Fruit fly (Drosophila melanogaster) whole organism, embryonic: ENCODE results near the gene Cyp1.
A peak's percentile ranks its signal among the peaks of the same experiment; 100 is the strongest.

ENCODE experiments used
- CG10147 ChIP-seq: fragments of 200-800 bp; sonication (Bioruptor generic); optimal IDR thresholded peaks from 2 replicates; lab custom pipeline; 2019; ENCODE audit warnings: missing biosample characterization, mild to moderate bottlenecking, missing genetic modification characterization, moderate library complexity
- CG10267 ChIP-seq: fragments of 200-800 bp; sonication (Bioruptor generic); optimal IDR thresholded peaks from 2 replicates; lab custom pipeline; 2018; ENCODE audit warnings: missing biosample characterization, mild to moderate bottlenecking, missing genetic modification characterization, moderate library complexity
- CG10565 ChIP-seq: fragments of 200-800 bp; sonication (Bioruptor generic); optimal IDR thresholded peaks from 3 replicates; lab custom pipeline; 2016; ENCODE audit warnings: missing biosample characterization, mild to moderate bottlenecking, missing genetic modification characterization
- CG11723 ChIP-seq: fragments of 200-800 bp; sonication (Bioruptor generic); optimal IDR thresholded peaks from 2 replicates; lab custom pipeline; 2017; ENCODE audit warnings: missing biosample characterization, mild to moderate bottlenecking, missing genetic modification characterization
- CG1233 ChIP-seq: fragments of 200-800 bp; sonication (Bioruptor generic); optimal IDR thresholded peaks from 4 replicates; lab custom pipeline; 2018; ENCODE audit warnings: missing biosample characterization, mild to moderate bottlenecking, missing genetic modification characterization
- CG12659 ChIP-seq: fragments of 200-800 bp; sonication (Bioruptor generic); optimal IDR thresholded peaks from 3 replicates; lab custom pipeline; 2017; ENCODE audit warnings: mild to moderate bottlenecking, missing biosample characterization, missing genetic modification reagents, missing genetic modification characterization
- CG13287 ChIP-seq: fragments of 200-800 bp; sonication (Bioruptor generic); IDR thresholded peaks from 2 replicates; pipeline ENCODE4 v1.3.6; 2022; ENCODE audit warnings: missing biosample characterization, missing genetic modification characterization; ENCODE audit not compliant: partially characterized antibody
- CG2120 ChIP-seq: fragments of 200-800 bp; sonication (Bioruptor generic); optimal IDR thresholded peaks from 3 replicates; lab custom pipeline; 2016; ENCODE audit warnings: missing biosample characterization, missing genetic modification characterization
- CG2202 ChIP-seq: fragments of 200-800 bp; sonication (Bioruptor generic); optimal IDR thresholded peaks from 2 replicates; lab custom pipeline; 2018; ENCODE audit warnings: missing biosample characterization, mild to moderate bottlenecking, missing genetic modification characterization
- CG2875 ChIP-seq: fragments of 200-800 bp; sonication (Bioruptor generic); optimal IDR thresholded peaks from 2 replicates; lab custom pipeline; 2017; ENCODE audit warnings: missing biosample characterization, mild to moderate bottlenecking, missing genetic modification characterization, missing genetic modification reagents
- CG30431 ChIP-seq: fragments of 200-800 bp; sonication (Bioruptor generic); optimal IDR thresholded peaks from 2 replicates; lab custom pipeline; 2017; ENCODE audit warnings: missing biosample characterization, missing genetic modification characterization
- CG31224 ChIP-seq: fragments of 200-800 bp; sonication (Bioruptor generic); IDR thresholded peaks from 2 replicates; pipeline ENCODE4 v1.3.6; 2022; ENCODE audit warnings: missing biosample characterization, missing genetic modification characterization
- CG32532 ChIP-seq: fragments of 200-800 bp; sonication (Bioruptor generic); IDR thresholded peaks from 2 replicates; pipeline ENCODE4 v1.3.6; 2022; ENCODE audit warnings: missing biosample characterization, missing genetic modification characterization
- CG43689 ChIP-seq: fragments of 200-800 bp; sonication (Bioruptor generic); IDR thresholded peaks from 2 replicates; pipeline ENCODE4 v1.3.6; 2022; ENCODE audit warnings: missing biosample characterization, missing genetic modification characterization
- CG4617 ChIP-seq: fragments of 200-800 bp; sonication (Bioruptor generic); optimal IDR thresholded peaks from 3 replicates; lab custom pipeline; 2016; ENCODE audit warnings: missing biosample characterization, missing genetic modification characterization, borderline replicate concordance
- CG7839 ChIP-seq: fragments of 200-800 bp; sonication (Bioruptor generic); optimal IDR thresholded peaks from 3 replicates; lab custom pipeline; 2018; ENCODE audit warnings: missing biosample characterization, mild to moderate bottlenecking, missing genetic modification characterization, moderate library complexity
- CG8924 ChIP-seq: fragments of 200-800 bp; optimal IDR thresholded peaks from 3 replicates; lab custom pipeline; 2019; ENCODE audit warnings: missing biosample characterization, mild to moderate bottlenecking, missing genetic modification characterization, moderate library complexity
- Chrac-16 ChIP-seq: fragments of 200-800 bp; sonication (Bioruptor generic); optimal IDR thresholded peaks from 3 replicates; lab custom pipeline; 2016; ENCODE audit warnings: missing biosample characterization, missing genetic modification characterization
- CoRest ChIP-seq: fragments of 200-800 bp; sonication (Bioruptor generic); optimal IDR thresholded peaks from 3 replicates; lab custom pipeline; 2018; ENCODE audit warnings: missing biosample characterization, mild to moderate bottlenecking, missing genetic modification characterization, moderate library complexity
- Dll ChIP-seq: fragments of 200-800 bp; sonication (Bioruptor generic); IDR thresholded peaks from 4 replicates; pipeline ENCODE4 v1.3.6; 2022; ENCODE audit warnings: missing biosample characterization, missing genetic modification characterization; ENCODE audit not compliant: partially characterized antibody
- Dp ChIP-seq: fragments of 200-800 bp; sonication (Bioruptor generic); optimal IDR thresholded peaks from 2 replicates; lab custom pipeline; 2018; ENCODE audit warnings: missing biosample characterization, mild to moderate bottlenecking, missing genetic modification characterization, moderate library complexity
- H2.0 ChIP-seq: fragments of 200-800 bp; sonication (Bioruptor generic); IDR thresholded peaks from 2 replicates; pipeline ENCODE4 v1.3.6; 2022; ENCODE audit warnings: missing biosample characterization, missing genetic modification characterization
- Hr51 ChIP-seq, 2 experiments: fragments of 200-800 bp; sonication (Bioruptor generic); optimal IDR thresholded peaks; 2 replicates in 1 of 2; 3 replicates in 1 of 2; lab custom pipeline; 2016 to 2018; ENCODE audit warnings: missing biosample characterization in 2 of 2, missing genetic modification characterization in 2 of 2, mild to moderate bottlenecking in 1 of 2, moderate library complexity in 1 of 2
- Hsf ChIP-seq: fragments of 200-800 bp; sonication (Bioruptor generic); optimal IDR thresholded peaks from 3 replicates; lab custom pipeline; 2016; ENCODE audit warnings: missing biosample characterization, missing genetic modification characterization
- Lhr ChIP-seq: fragments of 200-800 bp; sonication (Bioruptor generic); optimal IDR thresholded peaks from 3 replicates; lab custom pipeline; 2017; ENCODE audit warnings: mild to moderate bottlenecking, missing biosample characterization, missing genetic modification reagents, missing genetic modification characterization
- MBD-R2 ChIP-seq: fragments of 200-800 bp; sonication (Bioruptor generic); IDR thresholded peaks from 2 replicates; pipeline ENCODE4 v1.3.6; 2022; ENCODE audit warnings: missing biosample characterization, missing genetic modification characterization
- NC2β ChIP-seq: fragments of 200-800 bp; sonication (Bioruptor generic); optimal IDR thresholded peaks from 2 replicates; lab custom pipeline; 2016; ENCODE audit warnings: missing biosample characterization, missing genetic modification characterization
- NFAT ChIP-seq: fragments of 200-800 bp; sonication (Bioruptor generic); IDR thresholded peaks from 2 replicates; pipeline ENCODE4 v1.3.6; 2022; ENCODE audit warnings: missing biosample characterization, missing genetic modification characterization
- Oli ChIP-seq: fragments of 200-800 bp; sonication (Bioruptor generic); optimal IDR thresholded peaks from 2 replicates; lab custom pipeline; 2018; ENCODE audit warnings: missing biosample characterization, mild to moderate bottlenecking, missing genetic modification characterization, moderate library complexity
- PHDP ChIP-seq: fragments of 200-800 bp; sonication (Bioruptor generic); optimal IDR thresholded peaks from 3 replicates; lab custom pipeline; 2018; ENCODE audit warnings: missing biosample characterization, mild to moderate bottlenecking, missing genetic modification characterization, moderate library complexity
- Ptx1 ChIP-seq: fragments of 200-800 bp; sonication (Bioruptor generic); IDR thresholded peaks from 2 replicates; pipeline ENCODE4 v1.3.6; 2022; ENCODE audit warnings: missing biosample characterization, missing genetic modification characterization
- Stat92E ChIP-seq, 3 experiments: fragments of >200 bp in 2 of 3; fragments of 200-800 bp in 1 of 3; sonication (Bioruptor generic) in 1 of 3; optimal IDR thresholded peaks; 2 replicates each; lab custom pipeline; 2017 to 2019; ENCODE audit warnings: missing biosample characterization in 3 of 3, missing genetic modification characterization in 3 of 3, mild to moderate bottlenecking in 1 of 3, moderate library complexity in 1 of 3
- Taf1 ChIP-seq: fragments of 200-800 bp; sonication (Bioruptor generic); IDR thresholded peaks from 2 replicates; pipeline ENCODE4 v1.3.6; 2022; ENCODE audit warnings: missing biosample characterization, missing genetic modification characterization
- abd-A ChIP-seq: fragments of 200-800 bp; sonication (Bioruptor generic); optimal IDR thresholded peaks from 3 replicates; lab custom pipeline; 2019; ENCODE audit warnings: missing biosample characterization, mild to moderate bottlenecking, missing genetic modification characterization, moderate library complexity
- al ChIP-seq: fragments of 200-800 bp; sonication (Bioruptor generic); IDR thresholded peaks from 2 replicates; pipeline ENCODE4 v1.3.6; 2022; ENCODE audit warnings: missing biosample characterization, missing genetic modification characterization
- ap ChIP-seq: fragments of 200-800 bp; sonication (Bioruptor generic); IDR thresholded peaks from 2 replicates; pipeline ENCODE4 v1.3.6; 2022; ENCODE audit warnings: missing biosample characterization, missing genetic modification characterization
- cas ChIP-seq: fragments of 200-800 bp; sonication (Bioruptor generic); IDR thresholded peaks from 2 replicates; pipeline ENCODE4 v1.3.6; 2022; ENCODE audit warnings: missing biosample characterization, missing genetic modification characterization
- chinmo ChIP-seq: fragments of 200-800 bp; sonication (Bioruptor generic); IDR thresholded peaks from 4 replicates; pipeline ENCODE4 v1.3.6; 2022; ENCODE audit warnings: missing biosample characterization, missing genetic modification characterization; ENCODE audit not compliant: partially characterized antibody
- emc ChIP-seq: fragments of 200-800 bp; sonication (Bioruptor generic); optimal IDR thresholded peaks from 2 replicates; lab custom pipeline; 2016; ENCODE audit warnings: missing biosample characterization, missing genetic modification characterization
- fd102C ChIP-seq: fragments of 200-800 bp; sonication (Bioruptor generic); optimal IDR thresholded peaks from 2 replicates; lab custom pipeline; 2018; ENCODE audit warnings: missing biosample characterization, mild to moderate bottlenecking, missing genetic modification characterization, moderate library complexity
- grn ChIP-seq: fragments of 200-800 bp; sonication (Bioruptor generic); optimal IDR thresholded peaks from 3 replicates; lab custom pipeline; 2017; ENCODE audit warnings: missing biosample characterization, missing genetic modification characterization
- nmo ChIP-seq: fragments of 200-800 bp; sonication (Bioruptor generic); optimal IDR thresholded peaks from 2 replicates; lab custom pipeline; 2018; ENCODE audit warnings: missing biosample characterization, mild to moderate bottlenecking, missing genetic modification characterization, moderate library complexity
- odd ChIP-seq: fragments of 200-800 bp; sonication (Bioruptor generic); optimal IDR thresholded peaks from 2 replicates; lab custom pipeline; 2017; ENCODE audit warnings: missing biosample characterization, mild to moderate bottlenecking, missing genetic modification characterization
- pita ChIP-seq: fragments of 200-800 bp; sonication (Bioruptor generic); optimal IDR thresholded peaks from 2 replicates; lab custom pipeline; 2017; ENCODE audit warnings: missing biosample characterization, mild to moderate bottlenecking, missing genetic modification characterization
- pzg ChIP-seq: fragments of 200-800 bp; sonication (Bioruptor generic); optimal IDR thresholded peaks from 3 replicates; lab custom pipeline; 2018; ENCODE audit warnings: missing biosample characterization, mild to moderate bottlenecking, missing genetic modification characterization, moderate library complexity
- slp2 ChIP-seq: fragments of 200-800 bp; sonication (Bioruptor generic); optimal IDR thresholded peaks from 2 replicates; lab custom pipeline; 2016; ENCODE audit warnings: missing biosample characterization, missing genetic modification characterization
- zen2 ChIP-seq: fragments of 200-800 bp; sonication (Bioruptor generic); IDR thresholded peaks from 3 replicates; pipeline ENCODE4 v1.3.6; 2022; ENCODE audit warnings: missing biosample characterization, missing genetic modification characterization; ENCODE audit not compliant: partially characterized antibody

Gene Cyp1

dm6 chrX:16278783-16279182 lies 41.4 kb downstream of the Cyp1 start (continued):
- TF ChIP-seq CG13287 (GFP tag; lab: Robert Waterston, UW) (no peak), MBD-R2 (peak; percentile 40; the same call in 1 of the 2 replicates), CG2120 (GFP tag; lab: Kevin White, UChicago) (peak; percentile 20), Oli (peak; percentile 86), odd (GFP tag; lab: Kevin White, UChicago) (peak; percentile 81), pzg (GFP tag; lab: Kevin White, UChicago) (no peak), fd102C (peak; percentile 79), abd-A (no peak), Taf1 (peak; percentile 56; the same call in 1 of the 2 replicates), CG10565 (GFP tag; lab: Kevin White, UChicago) (no peak), pita (GFP tag; lab: Kevin White, UChicago) (no peak), al (GFP tag; lab: Robert Waterston, UW) (peak; percentile 38; the same call in 1 of the 2 replicates), grn (GFP tag; lab: Kevin White, UChicago) (no peak), Lhr (GFP tag; lab: Kevin White, UChicago) (peak; percentile 70), Ptx1 (GFP tag; lab: Robert Waterston, UW) (peak; percentile 67), CG8924 (tag; lab: Kevin White, UChicago) (peak; percentile 87), ap (peak; percentile 73; the same call in 1 of the 2 replicates), CG4617 (GFP tag; lab: Kevin White, UChicago) (peak; percentile 9), CG30431 (GFP tag; lab: Kevin White, UChicago) (peak; percentile 89), Hr51 (GFP tag; optimal IDR thresholded peaks at IDR 0.05; lab: Kevin White, UChicago) (peak; percentile 23 to 87), NC2β (GFP tag; lab: Kevin White, UChicago) (peak; percentile 42), Chrac-16 (GFP tag; lab: Kevin White, UChicago) (peak; percentile 42), CG43689 (GFP tag; lab: Robert Waterston, UW) (peak; percentile 45; the same call in 1 of the 2 replicates), CG2202 (tag; lab: Kevin White, UChicago) (peak; percentile 77), CG7839 (tag; lab: Kevin White, UChicago) (peak; percentile 88), Stat92E (GFP tag; optimal IDR thresholded peaks at IDR 0.05; lab: Kevin White, UChicago) (peak in 1 of 3 experiments; percentile 61), CG10147 (peak; percentile 71)

DNA sequence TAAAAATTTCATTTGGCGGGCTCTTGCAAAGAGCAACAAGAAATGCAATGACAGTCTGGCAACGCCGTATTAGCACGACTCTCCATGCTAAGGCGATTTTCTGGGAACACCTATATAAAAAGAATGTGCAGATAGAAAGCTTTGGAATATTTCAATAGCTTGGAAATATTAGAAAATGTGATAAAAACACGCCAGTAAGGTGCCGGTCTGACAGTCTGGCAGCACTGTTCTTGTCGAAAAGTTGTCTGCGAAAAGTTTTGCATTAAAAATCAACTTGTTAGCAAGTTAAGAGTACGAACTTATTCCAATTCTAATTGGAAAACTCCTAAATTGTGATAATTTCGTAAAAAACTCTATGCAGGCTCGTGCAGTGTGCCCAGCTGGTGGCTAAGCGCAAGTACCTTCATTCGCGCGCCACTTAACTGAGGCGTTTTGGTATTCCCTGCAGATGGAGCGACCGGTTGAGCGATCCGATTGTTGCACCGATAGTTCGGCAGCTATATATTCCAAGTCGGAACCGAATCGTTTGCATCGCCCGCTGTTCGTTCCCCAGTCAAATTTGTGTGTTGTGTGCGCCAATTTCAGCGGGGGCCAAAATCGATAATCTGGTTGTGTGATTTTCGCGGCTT lies 42.2 kb downstream of the Cyp1 start, which contains the start of gene eas:
Gene eas, plus strand, starts transcription at position 451 of the 629 bp plus-strand sequence.
- TF ChIP-seq NFAT (GFP tag; lab: Robert Waterston, UW) (peak; percentile 27; the same call in 1 of the 2 replicates), emc (no peak), CoRest (tag; lab: Kevin White, UChicago) (peak; percentile 7), Hsf (GFP tag; lab: Kevin White, UChicago) (peak; percentile 10), Dp (GFP tag; lab: Kevin White, UChicago) (peak; percentile 75), Ptx1 (GFP tag; lab: Robert Waterston, UW) (peak; percentile 24; the same call in 1 of the 2 replicates), CG11723 (GFP tag; lab: Kevin White, UChicago) (no peak), H2.0 (GFP tag; lab: Robert Waterston, UW) (no peak), nmo (GFP tag; lab: Kevin White, UChicago) (peak; percentile 58), CG31224 (GFP tag; lab: Robert Waterston, UW) (no peak), CG12659 (GFP tag; lab: Kevin White, UChicago) (peak; percentile 47), cas (GFP tag; lab: Robert Waterston, UW) (no peak), pzg (GFP tag; lab: Kevin White, UChicago) (peak; percentile 87), CG32532 (GFP tag; lab: Robert Waterston, UW) (peak; percentile 11; the same call in 1 of the 2 replicates), Dll (peak; percentile 64), CG1233 (no peak), zen2 (GFP tag; lab: Robert Waterston, UW) (no peak; the same call in 2 of the 3 replicates), Hr51 (GFP tag; optimal IDR thresholded peaks at IDR 0.05; lab: Kevin White, UChicago) (peak in 1 of 2 experiments; percentile 5), CG10267 (tag; lab: Kevin White, UChicago) (peak; percentile 31), PHDP (tag; lab: Kevin White, UChicago) (no peak), chinmo (peak; percentile 83; the same call in 3 of the 4 replicates), CG2875 (no peak), slp2 (GFP tag; lab: Kevin White, UChicago) (no peak)
